Worm (Caenorhabditis elegans) whole organism, L4/young adult: ENCODE measurements around the gene col-73.

Experiments used
- W03F9.2 ChIP-seq: fragments of 150-350 bp; optimal IDR thresholded peaks from 2 replicates; lab custom pipeline; 2014; ENCODE audit warnings: missing biosample characterization, missing genetic modification characterization
- him-1 ChIP-seq: sonication (generic microtip); optimal IDR thresholded peaks from 2 replicates; lab custom pipeline; 2016; ENCODE audit warnings: missing genotype, missing genetic modification reagents, missing genetic modification characterization, missing compliant biosample characterization

- TF ChIP-seq W03F9.2 (tag; lab: Kevin White, UChicago) (no peak), him-1 (tag; lab: Kevin White, UChicago) (no peak)
Observed at ce11 chrII:4891012-4891775, 18.3 kb upstream of the col-73 start, which contains the start of gene gst-9.
